Worm (Caenorhabditis elegans): ENCODE data around the gene F46B6.4.

Gene F46B6.4

DNA sequence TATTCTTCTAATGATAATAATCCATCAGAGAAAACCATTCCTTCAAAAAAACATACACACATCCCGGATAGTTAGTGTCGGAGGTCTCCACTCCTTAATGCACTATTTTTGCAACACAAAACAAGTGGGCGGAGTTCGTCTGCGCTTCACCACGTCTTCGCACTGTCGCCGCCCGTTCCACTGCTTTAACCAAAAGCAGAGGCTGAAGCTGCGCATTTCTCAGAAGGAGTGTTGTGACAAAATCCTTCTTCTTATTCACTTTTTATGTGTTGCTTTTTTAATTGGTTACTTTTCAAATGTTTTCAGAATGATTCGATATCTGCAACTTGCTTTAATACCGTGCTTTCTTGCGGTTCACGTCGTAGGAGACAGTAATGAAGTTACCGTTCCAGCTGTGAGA is 34.4 kb downstream of the F46B6.4 start, which contains the start of gene F58E6.13:
Gene F58E6.13 (plus strand): TSS at position 301 of the 400 bp plus-strand sequence.
- no peak for TF ChIP-seq madf-5 (GFP tag; IDR thresholded peaks at IDR 0.05)
- no peak for TF ChIP-seq ceh-62 (tag; optimal IDR thresholded peaks at IDR 0.05)
- TF ChIP-seq arid-1 (GFP tag; conservative IDR thresholded peaks at IDR 0.05): no peak
- no peak for TF ChIP-seq mes-2 (tag; optimal IDR thresholded peaks at IDR 0.05; ENCODE audit: poor library complexity, severe bottlenecking)
- no peak for TF ChIP-seq attf-4 (tag; optimal IDR thresholded peaks at IDR 0.05)
- TF ChIP-seq mxl-2 (GFP tag; conservative IDR thresholded peaks at IDR 0.05): no peak
- TF ChIP-seq lin-15B (tag; optimal IDR thresholded peaks at IDR 0.05): no peak
- TF ChIP-seq zfp-2 (tag; optimal IDR thresholded peaks at IDR 0.05): no peak
- no peak for TF ChIP-seq lin-13 (GFP tag; optimal IDR thresholded peaks at IDR 0.05)
- no peak for TF ChIP-seq snpc-4 (tag; optimal IDR thresholded peaks at IDR 0.05)
- no peak for TF ChIP-seq F10B5.3 (tag; optimal IDR thresholded peaks at IDR 0.05)
- TF ChIP-seq D1046.2 (GFP tag; IDR thresholded peaks at IDR 0.05): no peak
- no peak for TF ChIP-seq fos-1 (tag; optimal IDR thresholded peaks at IDR 0.05)
- TF ChIP-seq ceh-82 (tag; optimal IDR thresholded peaks at IDR 0.05): no peak
- no peak for TF ChIP-seq fkh-10 (GFP tag; optimal IDR thresholded peaks at IDR 0.05)
- TF ChIP-seq vab-7 (GFP tag; IDR thresholded peaks at IDR 0.05): no peak

DNA sequence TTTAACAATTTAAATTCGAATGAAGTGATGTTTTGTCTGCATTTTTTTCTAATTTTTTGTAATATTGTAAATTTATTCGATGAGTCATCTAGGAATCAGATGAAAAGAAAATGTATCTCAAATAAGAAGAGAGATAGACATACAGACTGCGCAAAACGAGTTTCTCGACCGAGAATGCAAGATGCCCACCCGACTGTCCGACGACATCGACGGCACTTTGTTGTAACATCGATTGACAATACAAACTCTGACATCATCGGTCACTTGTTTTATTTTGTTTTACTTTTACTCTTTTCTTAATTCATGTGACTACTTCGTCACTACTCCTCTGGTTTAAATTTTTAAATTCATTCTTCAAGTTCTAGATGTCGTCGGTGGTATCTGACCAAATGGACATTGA is 38.5 kb downstream of the F46B6.4 start, which contains the start of gene sta-2:
Gene sta-2 (plus strand): TSS at position 349 of the 400 bp plus-strand sequence.
- TF ChIP-seq ceh-28 (tag; optimal IDR thresholded peaks at IDR 0.05) (no peak), hlh-11 (tag; optimal IDR thresholded peaks at IDR 0.05) (peak; percentile 19), attf-4 (tag; optimal IDR thresholded peaks at IDR 0.05) (no peak), unc-62 (GFP tag; optimal IDR thresholded peaks at IDR 0.05 in 1 of 2) (peak in 1 of 2 experiments; percentile 64), unc-62 (tag; optimal IDR thresholded peaks at IDR 0.05) (no peak), nhr-28 (tag; optimal IDR thresholded peaks at IDR 0.05) (peak; percentile 50), mdl-1 (tag; optimal IDR thresholded peaks at IDR 0.05) (peak in 1 of 2 experiments; percentile 26), hlh-30 (tag; optimal IDR thresholded peaks at IDR 0.05; ENCODE audit: insufficient read depth) (peak; percentile 57), nhr-25 (tag; optimal IDR thresholded peaks at IDR 0.05; ENCODE audit: borderline replicate concordance, insufficient read depth) (peak; percentile 31), mep-1 (tag; optimal IDR thresholded peaks at IDR 0.05) (peak; percentile 0), mxl-3 (GFP tag; optimal IDR thresholded peaks at IDR 0.05) (peak; percentile 5)

DNA sequence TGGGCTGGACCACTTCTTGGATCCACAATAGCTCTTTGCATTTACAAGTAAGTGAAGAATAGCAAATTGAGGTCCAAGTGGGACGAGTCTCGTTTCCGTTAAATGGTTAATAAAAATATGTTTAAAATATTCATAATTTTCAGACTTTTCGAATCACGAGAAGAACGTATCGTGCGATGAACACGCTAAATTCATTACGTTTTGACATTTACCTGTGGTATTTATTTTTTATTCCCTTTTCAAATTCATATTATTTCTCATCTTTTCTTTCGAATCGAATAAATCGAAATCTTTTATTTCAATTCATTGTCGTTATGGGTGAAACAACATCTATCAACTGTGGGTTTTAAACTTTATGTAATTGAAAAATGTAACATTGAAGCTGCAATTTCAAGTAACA is 39.9 kb downstream of the F46B6.4 start, which contains the start of gene marc-1:
Gene marc-1 (plus strand): TSS at position 301 of the 400 bp plus-strand sequence.
- TF ChIP-seq ama-1 (optimal IDR thresholded peaks at IDR 0.05) (no peak), lin-38 (GFP tag; IDR thresholded peaks at IDR 0.05) (no peak), Y48G9A.11 (GFP tag; IDR thresholded peaks at IDR 0.05) (no peak), spr-3 (GFP tag; optimal IDR thresholded peaks at IDR 0.05) (no peak), nhr-6 (tag; optimal IDR thresholded peaks at IDR 0.05) (no peak), fos-1 (tag; optimal IDR thresholded peaks at IDR 0.05) (no peak), tra-1 (GFP tag; IDR thresholded peaks at IDR 0.05) (no peak), spr-1 (tag; optimal IDR thresholded peaks at IDR 0.05) (no peak), dve-1 (tag; optimal IDR thresholded peaks at IDR 0.05; ENCODE audit: insufficient read depth) (no peak), ZK546.5 (tag; optimal IDR thresholded peaks at IDR 0.05) (no peak)

DNA sequence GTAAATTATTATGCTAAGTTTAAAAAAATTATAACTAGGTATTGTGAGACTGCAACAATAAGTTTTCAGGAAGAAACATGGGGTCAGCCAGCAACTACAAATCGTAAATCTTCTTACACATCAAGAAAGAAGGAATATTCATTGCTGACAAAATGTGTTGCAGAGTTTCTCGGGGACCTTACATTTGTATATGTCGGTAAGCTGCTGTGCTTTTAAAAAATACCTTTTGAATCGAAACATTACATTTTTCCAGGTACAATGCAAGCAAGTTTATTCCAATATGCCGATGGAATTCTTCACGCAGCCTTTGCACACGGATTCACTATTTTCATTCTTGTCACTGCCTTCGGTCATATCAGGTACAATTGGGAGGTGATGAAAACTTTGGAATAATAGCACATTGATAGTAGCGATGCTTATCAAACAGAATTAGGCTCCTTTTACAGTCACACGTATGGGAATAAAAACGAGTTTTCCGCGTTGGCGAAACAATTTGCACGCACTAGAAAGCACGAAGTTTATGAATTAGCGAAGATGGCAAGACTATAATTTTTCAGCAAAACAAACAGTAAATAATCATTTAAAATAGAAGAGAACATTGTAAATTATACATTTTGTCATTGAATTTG is 41.1 kb downstream of the F46B6.4 start:
- TF ChIP-seq ceh-82 (tag; optimal IDR thresholded peaks at IDR 0.05) (no peak), pqm-1 (tag; optimal IDR thresholded peaks at IDR 0.05) (peak; percentile 72), unc-130 (GFP tag; optimal IDR thresholded peaks at IDR 0.05) (no peak), nhr-111 (GFP tag; optimal IDR thresholded peaks at IDR 0.05) (no peak), nhr-42 (GFP tag; IDR thresholded peaks at IDR 0.05) (no peak), egl-27 (tag; optimal IDR thresholded peaks at IDR 0.05) (no peak), nhr-28 (tag; optimal IDR thresholded peaks at IDR 0.05) (peak; percentile 32), arid-1 (GFP tag; conservative IDR thresholded peaks at IDR 0.05) (no peak), nhr-77 (tag; optimal IDR thresholded peaks at IDR 0.05) (no peak), hlh-11 (tag; optimal IDR thresholded peaks at IDR 0.05) (peak; percentile 38), lin-13 (GFP tag; optimal IDR thresholded peaks at IDR 0.05) (no peak), daf-16 (GFP tag; optimal IDR thresholded peaks at IDR 0.05) (no peak), daf-16 (tag; optimal IDR thresholded peaks at IDR 0.05) (peak; percentile 36), unc-62 (GFP tag; optimal IDR thresholded peaks at IDR 0.05 in 1 of 2) (peak in 1 of 2 experiments; percentile 52), unc-62 (tag; optimal IDR thresholded peaks at IDR 0.05) (no peak), dmd-6 (GFP tag; IDR thresholded peaks at IDR 0.05) (peak; percentile 53)
